Worm (Caenorhabditis elegans) whole organism, late embryonic: ENCODE data around the gene F14B8.5.
A peak's percentile ranks its signal among the peaks of the same experiment; 100 is the strongest.

Experiments
- F13H6.1 ChIP-seq: sonication (generic microtip); optimal IDR thresholded peaks from 2 replicates; lab custom pipeline; 2016; ENCODE audit warnings: missing genetic modification characterization, missing compliant biosample characterization
- ceh-34 ChIP-seq: sonication (generic microtip); optimal IDR thresholded peaks from 2 replicates; lab custom pipeline; 2016; ENCODE audit warnings: mild to moderate bottlenecking, missing genetic modification characterization, missing compliant biosample characterization
- ets-4 ChIP-seq: sonication (generic microtip); optimal IDR thresholded peaks from 2 replicates; lab custom pipeline; 2016; ENCODE audit warnings: missing genetic modification characterization, missing compliant biosample characterization
- pag-3 ChIP-seq: sonication (generic microtip); optimal IDR thresholded peaks from 2 replicates; lab custom pipeline; 2016; ENCODE audit warnings: missing compliant biosample characterization, missing genetic modification characterization, borderline replicate concordance
- pqm-1 ChIP-seq: sonication (generic microtip); optimal IDR thresholded peaks from 2 replicates; lab custom pipeline; 2016; ENCODE audit warnings: missing genetic modification characterization, missing compliant biosample characterization
- tbx-2 ChIP-seq: sonication (generic microtip); optimal IDR thresholded peaks from 2 replicates; lab custom pipeline; 2016; ENCODE audit warnings: missing genetic modification characterization, missing compliant biosample characterization
- unc-42 ChIP-seq: sonication (generic microtip); optimal IDR thresholded peaks from 2 replicates; lab custom pipeline; 2016; ENCODE audit warnings: missing genotype, missing genetic modification characterization, missing compliant biosample characterization

DNA sequence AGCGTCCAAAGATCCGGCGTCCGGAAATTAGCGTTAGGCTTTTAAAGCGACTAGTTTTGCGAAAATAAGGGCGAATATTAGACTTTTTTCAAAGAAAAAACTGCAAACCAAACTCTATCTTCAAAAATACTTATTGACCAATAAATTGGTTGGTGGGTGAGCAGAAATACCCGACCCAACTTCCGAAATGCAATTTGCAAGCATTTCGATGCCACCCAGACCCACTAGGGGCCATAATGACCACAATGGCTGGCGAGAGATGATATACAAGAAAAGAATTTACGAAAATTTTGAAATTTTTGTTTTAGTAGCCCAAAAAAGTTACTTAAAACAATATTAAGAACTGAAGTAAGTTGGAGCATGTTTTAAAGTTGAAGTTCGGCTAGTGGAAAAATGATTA lies 41.6 kb upstream of the F14B8.5 start:
- TF ChIP-seq ets-4 (no peak), F13H6.1 (tag; lab: Kevin White, UChicago) (no peak), tbx-2 (tag; lab: Kevin White, UChicago) (no peak), pag-3 (tag; lab: Kevin White, UChicago) (no peak), ceh-34 (tag; lab: Kevin White, UChicago) (no peak), pqm-1 (no peak), unc-42 (tag; lab: Kevin White, UChicago) (peak; percentile 66)
